Worm (Caenorhabditis elegans): ENCODE results near the gene smc-3.
A peak's percentile ranks its signal among the peaks of the same experiment; 100 is the strongest.

smc-3 gene

ce11 chrIII:11341466-11341865 lies 50.8 kb downstream of the smc-3 start:
- TF ChIP-seq cog-1 (tag; optimal IDR thresholded peaks at IDR 0.05) (no peak), tab-1 (GFP tag; IDR thresholded peaks at IDR 0.05) (no peak), ref-1 (GFP tag; conservative IDR thresholded peaks at IDR 0.05) (no peak), ztf-29 (GFP tag; IDR thresholded peaks at IDR 0.05) (no peak), med-1 (GFP tag; optimal IDR thresholded peaks at IDR 0.05; ENCODE audit: insufficient read depth) (no peak), ztf-23 (GFP tag; IDR thresholded peaks at IDR 0.05) (no peak), klf-2 (GFP tag; conservative IDR thresholded peaks at IDR 0.05) (no peak), T22C8.4 (GFP tag; IDR thresholded peaks at IDR 0.05) (no peak), flt-1 (GFP tag; IDR thresholded peaks at IDR 0.05) (no peak)

ce11 chrIII:11343041-11343440 lies 52.3 kb downstream of the smc-3 start, which contains the start of the genes T28D6.6 and pen-2:
Gene T28D6.6 (minus strand): TSS chrIII:11343108.
Gene pen-2 (plus strand): TSS chrIII:11343322.
- no peak for TF ChIP-seq tab-1 (GFP tag; IDR thresholded peaks at IDR 0.05)
- TF ChIP-seq ztf-23 (GFP tag; IDR thresholded peaks at IDR 0.05), result no peak
- TF ChIP-seq T22C8.4 (GFP tag; IDR thresholded peaks at IDR 0.05), result no peak
- TF ChIP-seq flt-1 (GFP tag; IDR thresholded peaks at IDR 0.05), result no peak
- TF ChIP-seq ref-1 (GFP tag; conservative IDR thresholded peaks at IDR 0.05), result no peak
- no peak for TF ChIP-seq med-1 (GFP tag; optimal IDR thresholded peaks at IDR 0.05; ENCODE audit: insufficient read depth)
- no peak for TF ChIP-seq cog-1 (tag; optimal IDR thresholded peaks at IDR 0.05)
- no peak for TF ChIP-seq klf-2 (GFP tag; conservative IDR thresholded peaks at IDR 0.05)
- TF ChIP-seq ztf-29 (GFP tag; IDR thresholded peaks at IDR 0.05), result no peak

DNA sequence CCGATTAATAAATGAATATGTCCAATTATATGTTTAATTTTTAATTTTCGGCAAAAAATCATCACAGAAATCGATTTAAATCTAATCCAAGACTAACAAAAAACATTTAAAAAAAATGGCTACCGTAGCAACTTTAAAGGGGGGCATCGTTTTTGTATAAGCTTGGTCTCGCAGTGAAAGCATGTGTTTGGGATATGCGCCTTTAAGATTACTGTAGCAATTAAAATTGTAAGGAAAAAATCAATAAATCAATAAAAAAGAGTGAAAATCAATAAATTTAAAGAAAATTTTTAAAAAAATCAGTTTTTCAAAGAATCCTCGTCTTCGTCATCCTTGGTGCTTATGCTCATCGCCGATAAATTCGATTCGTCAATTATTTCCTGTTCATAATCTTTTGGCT lies 53.4 kb downstream of the smc-3 start:
- no peak for TF ChIP-seq flt-1 (GFP tag; IDR thresholded peaks at IDR 0.05)
- TF ChIP-seq tab-1 (GFP tag; IDR thresholded peaks at IDR 0.05), result no peak
- TF ChIP-seq cog-1 (tag; optimal IDR thresholded peaks at IDR 0.05), result no peak
- TF ChIP-seq ztf-23 (GFP tag; IDR thresholded peaks at IDR 0.05), result no peak
- no peak for TF ChIP-seq ztf-29 (GFP tag; IDR thresholded peaks at IDR 0.05)
- TF ChIP-seq T22C8.4 (GFP tag; IDR thresholded peaks at IDR 0.05), result no peak
- no peak for TF ChIP-seq ref-1 (GFP tag; conservative IDR thresholded peaks at IDR 0.05)

DNA sequence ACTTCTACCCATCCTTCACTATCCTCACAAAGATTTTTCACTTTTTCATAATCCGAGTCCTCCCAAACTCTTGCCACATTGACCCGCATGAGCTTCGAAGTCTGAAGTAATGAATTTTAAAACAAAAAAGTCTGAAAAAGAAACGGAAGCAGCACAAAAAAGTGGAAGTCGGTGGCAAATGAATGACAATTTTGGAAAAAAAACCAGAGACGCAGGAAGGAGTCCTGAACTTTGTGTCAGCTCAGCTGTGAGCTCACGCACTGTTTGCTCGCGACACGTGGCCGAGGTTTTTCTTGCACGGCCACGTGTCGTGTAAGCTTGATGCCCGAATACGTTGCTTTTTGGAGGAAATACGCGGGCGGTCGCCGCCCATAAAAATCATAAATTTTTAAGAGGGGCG lies 55.7 kb downstream of the smc-3 start, which contains the start of gene T28D6.7:
TSS of gene T28D6.7 (minus strand) at position 101 of the 400 bp plus-strand sequence.
- no peak for TF ChIP-seq ref-1 (GFP tag; conservative IDR thresholded peaks at IDR 0.05)
- TF ChIP-seq T22C8.4 (GFP tag; IDR thresholded peaks at IDR 0.05), result no peak
- no peak for TF ChIP-seq ztf-29 (GFP tag; IDR thresholded peaks at IDR 0.05)
- TF ChIP-seq med-1 (GFP tag; optimal IDR thresholded peaks at IDR 0.05; ENCODE audit: insufficient read depth), result no peak
- TF ChIP-seq ztf-23 (GFP tag; IDR thresholded peaks at IDR 0.05), result no peak
- no peak for TF ChIP-seq cog-1 (tag; optimal IDR thresholded peaks at IDR 0.05)
- no peak for TF ChIP-seq flt-1 (GFP tag; IDR thresholded peaks at IDR 0.05)
- no peak for TF ChIP-seq tab-1 (GFP tag; IDR thresholded peaks at IDR 0.05)
- no peak for TF ChIP-seq klf-2 (GFP tag; conservative IDR thresholded peaks at IDR 0.05)

DNA sequence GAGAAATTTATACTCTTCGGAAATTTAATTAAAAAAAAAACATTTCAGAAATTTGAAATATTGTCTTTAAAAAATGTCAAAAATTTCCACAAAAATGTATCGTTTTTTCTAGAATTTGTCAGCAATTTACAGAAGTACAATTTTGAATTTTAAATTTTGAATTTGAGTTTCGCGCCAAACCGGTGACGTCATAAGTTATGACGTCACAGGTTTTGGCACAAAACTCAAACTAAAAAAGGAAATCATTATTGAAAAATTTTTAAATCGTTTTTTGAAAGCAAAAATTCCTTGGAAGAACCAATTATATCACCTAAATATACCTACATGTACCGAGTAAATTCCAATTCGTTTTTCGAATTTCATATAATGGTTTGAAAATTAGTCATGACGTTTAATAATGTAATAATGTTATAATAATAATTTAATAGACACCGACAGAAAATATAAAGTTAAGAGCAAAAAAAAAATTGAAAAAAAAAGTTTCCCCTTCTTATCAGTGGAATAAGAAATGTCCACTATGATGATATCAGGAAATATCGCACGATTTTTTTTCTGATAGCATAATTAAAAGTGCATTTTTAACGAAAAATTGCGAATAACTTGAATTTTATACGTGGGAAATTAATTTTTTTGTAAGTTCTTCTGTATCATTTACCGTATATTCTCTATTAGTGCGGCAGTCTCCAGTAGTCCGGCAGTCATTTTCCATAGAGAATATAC lies 59.6 kb downstream of the smc-3 start:
- TF ChIP-seq ref-1 (GFP tag; conservative IDR thresholded peaks at IDR 0.05), result no peak
- TF ChIP-seq med-1 (GFP tag; optimal IDR thresholded peaks at IDR 0.05; ENCODE audit: insufficient read depth), result no peak
- TF ChIP-seq cog-1 (tag; optimal IDR thresholded peaks at IDR 0.05), result no peak
- TF ChIP-seq tab-1 (GFP tag; IDR thresholded peaks at IDR 0.05), result no peak
- TF ChIP-seq ztf-29 (GFP tag; IDR thresholded peaks at IDR 0.05), result no peak
- no peak for TF ChIP-seq T22C8.4 (GFP tag; IDR thresholded peaks at IDR 0.05)
- TF ChIP-seq ztf-23 (GFP tag; IDR thresholded peaks at IDR 0.05), result no peak
- TF ChIP-seq flt-1 (GFP tag; IDR thresholded peaks at IDR 0.05), result no peak
- TF ChIP-seq klf-2 (GFP tag; conservative IDR thresholded peaks at IDR 0.05), result no peak

ce11 chrIII:11352840-11353239 lies 62.1 kb downstream of the smc-3 start:
- TF ChIP-seq flt-1 (GFP tag; IDR thresholded peaks at IDR 0.05) (peak; percentile 83), tab-1 (GFP tag; IDR thresholded peaks at IDR 0.05) (peak; percentile 81; the same call in 1 of the 2 replicates), klf-2 (GFP tag; conservative IDR thresholded peaks at IDR 0.05) (no peak), ref-1 (GFP tag; conservative IDR thresholded peaks at IDR 0.05) (0 out of 2 replicates have a peak, but pooled peaks have one; percentile 23), ztf-29 (GFP tag; IDR thresholded peaks at IDR 0.05) (no peak), ztf-23 (GFP tag; IDR thresholded peaks at IDR 0.05) (0 out of 2 replicates have a peak, but pooled peaks have one; percentile 37), T22C8.4 (GFP tag; IDR thresholded peaks at IDR 0.05) (no peak)

ce11 chrIII:11353499-11353898 lies 62.8 kb downstream of the smc-3 start:
- TF ChIP-seq cog-1 (tag; optimal IDR thresholded peaks at IDR 0.05) (no peak), ztf-23 (GFP tag; IDR thresholded peaks at IDR 0.05) (peak; percentile 58; the same call in 1 of the 2 replicates), klf-2 (GFP tag; conservative IDR thresholded peaks at IDR 0.05) (0 out of 2 replicates have a peak, but pooled peaks have one; percentile 16), tab-1 (GFP tag; IDR thresholded peaks at IDR 0.05) (peak; percentile 51; the same call in 1 of the 2 replicates)
